Fruit fly (Drosophila melanogaster) whole organism, wandering third instar larva: ENCODE measurements around the gene CG32073.

Experiments
- Abd-B ChIP-seq: fragments of >200 bp; optimal IDR thresholded peaks from 2 replicates; lab custom pipeline; 2017; ENCODE audit warnings: missing biosample characterization, missing genetic modification characterization
- CG32264 ChIP-seq: fragments of 200-800 bp; sonication (Bioruptor generic); optimal IDR thresholded peaks from 2 replicates; lab custom pipeline; 2016; ENCODE audit warnings: missing biosample characterization, missing genetic modification characterization
- CG9705 ChIP-seq: fragments of 200-800 bp; sonication (Bioruptor generic); optimal IDR thresholded peaks from 2 replicates; lab custom pipeline; 2018; ENCODE audit warnings: missing biosample characterization, mild to moderate bottlenecking, missing genetic modification characterization
- CrebA ChIP-seq: fragments of 200-800 bp; sonication (Bioruptor generic); optimal IDR thresholded peaks from 2 replicates; lab custom pipeline; 2016; ENCODE audit warnings: missing biosample characterization, mild to moderate bottlenecking, missing genetic modification characterization, borderline replicate concordance
- Dfd ChIP-seq: fragments of >200 bp; optimal IDR thresholded peaks from 2 replicates; lab custom pipeline; 2017; ENCODE audit warnings: missing biosample characterization, missing genetic modification characterization
- Dif ChIP-seq: fragments of 200-275, 200-300 bp; sonication (Bioruptor generic); optimal IDR thresholded peaks from 2 replicates; lab custom pipeline; 2018; ENCODE audit warnings: missing biosample characterization, missing genetic modification characterization; ENCODE audit not compliant: partially characterized antibody
- GATAd ChIP-seq: sonication (Bioruptor generic); optimal IDR thresholded peaks from 2 replicates; lab custom pipeline; 2016; ENCODE audit warnings: missing biosample characterization, missing genetic modification characterization
- HLH106 ChIP-seq: fragments of 200-800 bp; optimal IDR thresholded peaks from 3 replicates; lab custom pipeline; 2019; ENCODE audit warnings: missing biosample characterization, mild to moderate bottlenecking, missing genetic modification characterization, moderate library complexity
- Hnf4 ChIP-seq: fragments of 200-800 bp; sonication (Bioruptor generic); optimal IDR thresholded peaks from 2 replicates; lab custom pipeline; 2016; ENCODE audit warnings: missing biosample characterization, mild to moderate bottlenecking, missing genetic modification characterization
- Hr78 ChIP-seq: fragments of >200 bp; optimal IDR thresholded peaks from 2 replicates; lab custom pipeline; 2017; ENCODE audit warnings: missing biosample characterization, missing genetic modification characterization
- Hr83 ChIP-seq: fragments of 200-300 bp; sonication (Bioruptor generic); optimal IDR thresholded peaks from 2 replicates; lab custom pipeline; 2016; ENCODE audit warnings: missing biosample characterization, mild to moderate bottlenecking, missing genetic modification characterization, moderate library complexity; ENCODE audit not compliant: poor library complexity, severe bottlenecking
- Jra ChIP-seq: sonication (Bioruptor generic); optimal IDR thresholded peaks from 2 replicates; lab custom pipeline; 2016; ENCODE audit warnings: missing biosample characterization, missing genetic modification characterization
- Mio ChIP-seq: sonication (Bioruptor generic); optimal IDR thresholded peaks from 2 replicates; lab custom pipeline; 2016; ENCODE audit warnings: missing biosample characterization, missing genetic modification characterization
- Myc ChIP-seq: fragments of >200 bp; optimal IDR thresholded peaks from 2 replicates; lab custom pipeline; 2017
- N ChIP-seq: fragments of >200 bp; optimal IDR thresholded peaks from 2 replicates; lab custom pipeline; 2018; ENCODE audit warnings: missing biosample characterization, missing external identifiers, missing genetic modification characterization
- OdsH ChIP-seq: fragments of 200-800 bp; sonication (Bioruptor generic); optimal IDR thresholded peaks from 2 replicates; lab custom pipeline; 2016; ENCODE audit warnings: missing biosample characterization, mild to moderate bottlenecking, missing genetic modification characterization
- Rel ChIP-seq, 2 experiments: fragments of 200-800 bp; sonication (Bioruptor generic) in 1 of 2; optimal IDR thresholded peaks; 2 replicates in 1 of 2; 3 replicates in 1 of 2; lab custom pipeline; 2016 to 2019; ENCODE audit warnings: mild to moderate bottlenecking in 2 of 2, missing biosample characterization in 2 of 2, missing genetic modification characterization in 2 of 2, moderate library complexity in 1 of 2
- Sp1 ChIP-seq: fragments of 200-800 bp; sonication (Bioruptor generic); optimal IDR thresholded peaks from 3 replicates; lab custom pipeline; 2019; ENCODE audit warnings: missing biosample characterization, mild to moderate bottlenecking, missing genetic modification characterization, moderate library complexity
- Vsx2 ChIP-seq: fragments of 200-300, 225-300 bp; sonication (Bioruptor generic); optimal IDR thresholded peaks from 2 replicates; lab custom pipeline; 2018; ENCODE audit warnings: missing biosample characterization, missing genetic modification characterization; ENCODE audit not compliant: partially characterized antibody
- br ChIP-seq: fragments of 200-800 bp; sonication (Bioruptor generic); optimal IDR thresholded peaks from 2 replicates; lab custom pipeline; 2016; ENCODE audit warnings: missing biosample characterization, missing genetic modification characterization
- brk ChIP-seq: fragments of 200-800 bp; sonication (Bioruptor generic); optimal IDR thresholded peaks from 2 replicates; lab custom pipeline; 2016; ENCODE audit warnings: missing biosample characterization, mild to moderate bottlenecking, missing genetic modification characterization
- dl ChIP-seq, 2 experiments: fragments of 175-275, 200-275 bp in 1 of 2; fragments of 200-275 bp in 1 of 2; sonication (Bioruptor generic); optimal IDR thresholded peaks; lab custom pipeline; 2018; ENCODE audit warnings: mild to moderate bottlenecking in 2 of 2, missing biosample characterization in 2 of 2, missing genetic modification characterization in 2 of 2, moderate library complexity in 2 of 2; ENCODE audit not compliant: partially characterized antibody in 2 of 2, insufficient read depth in 1 of 2
- dmrt93B ChIP-seq: fragments of 200-800 bp; sonication (Bioruptor generic); optimal IDR thresholded peaks from 2 replicates; lab custom pipeline; 2018; ENCODE audit warnings: missing biosample characterization, mild to moderate bottlenecking, missing genetic modification characterization
- dsf ChIP-seq: sonication (Bioruptor generic); optimal IDR thresholded peaks from 2 replicates; lab custom pipeline; 2016; ENCODE audit warnings: missing biosample characterization, missing genetic modification characterization, borderline replicate concordance
- ey ChIP-seq: fragments of 200-800 bp; sonication (Bioruptor generic); optimal IDR thresholded peaks from 2 replicates; lab custom pipeline; 2016; ENCODE audit warnings: missing biosample characterization, missing genetic modification characterization
- foxo ChIP-seq, 2 experiments: fragments of 200-800 bp; sonication (Bioruptor generic); optimal IDR thresholded peaks; 2 replicates in 1 of 2; 3 replicates in 1 of 2; lab custom pipeline; 2016 to 2017; ENCODE audit warnings: missing biosample characterization in 2 of 2, missing genetic modification characterization in 2 of 2
- fru ChIP-seq: fragments of 200-800 bp; sonication (Bioruptor generic); optimal IDR thresholded peaks from 3 replicates; lab custom pipeline; 2016; ENCODE audit warnings: missing biosample characterization, mild to moderate bottlenecking, missing genetic modification characterization
- h ChIP-seq: fragments of 200-800 bp; sonication (Bioruptor generic); optimal IDR thresholded peaks from 3 replicates; lab custom pipeline; 2016; ENCODE audit warnings: missing biosample characterization, mild to moderate bottlenecking, missing genetic modification characterization
- jim ChIP-seq: fragments of 175-275, 200-325 bp; sonication (Bioruptor generic); optimal IDR thresholded peaks from 2 replicates; lab custom pipeline; 2016; ENCODE audit warnings: missing biosample characterization, mild to moderate bottlenecking, missing genetic modification characterization
- lola ChIP-seq: fragments of >200 bp; optimal IDR thresholded peaks from 2 replicates; lab custom pipeline; 2017; ENCODE audit warnings: missing biosample characterization, missing genetic modification characterization
- pan ChIP-seq: fragments of >200 bp; optimal IDR thresholded peaks from 2 replicates; lab custom pipeline; 2017
- psq ChIP-seq: fragments of 200-800 bp; sonication (Bioruptor generic); optimal IDR thresholded peaks from 3 replicates; lab custom pipeline; 2017; ENCODE audit warnings: missing biosample characterization, mild to moderate bottlenecking, missing genetic modification characterization, moderate library complexity
- rgr ChIP-seq: fragments of 200-800 bp; sonication (Bioruptor generic); optimal IDR thresholded peaks from 3 replicates; lab custom pipeline; 2016; ENCODE audit warnings: missing biosample characterization, mild to moderate bottlenecking, missing genetic modification characterization
- sage ChIP-seq: fragments of 200-800 bp; sonication (Bioruptor generic); optimal IDR thresholded peaks from 2 replicates; lab custom pipeline; 2016; ENCODE audit warnings: missing biosample characterization, mild to moderate bottlenecking, missing genetic modification characterization
- sv ChIP-seq: fragments of 200-800 bp; sonication (Bioruptor generic); optimal IDR thresholded peaks from 3 replicates; lab custom pipeline; 2016; ENCODE audit warnings: missing biosample characterization, missing genetic modification characterization
- tai ChIP-seq: sonication (Bioruptor generic); optimal IDR thresholded peaks from 2 replicates; lab custom pipeline; 2016; ENCODE audit warnings: missing biosample characterization, missing genetic modification characterization
- usp ChIP-seq: fragments of >200 bp; optimal IDR thresholded peaks from 2 replicates; lab custom pipeline; 2017; ENCODE audit warnings: missing biosample characterization, missing genetic modification characterization
- woc ChIP-seq: sonication (Bioruptor generic); optimal IDR thresholded peaks from 2 replicates; lab custom pipeline; 2016; ENCODE audit warnings: missing biosample characterization, mild to moderate bottlenecking, missing genetic modification characterization

CG32073 gene

DNA sequence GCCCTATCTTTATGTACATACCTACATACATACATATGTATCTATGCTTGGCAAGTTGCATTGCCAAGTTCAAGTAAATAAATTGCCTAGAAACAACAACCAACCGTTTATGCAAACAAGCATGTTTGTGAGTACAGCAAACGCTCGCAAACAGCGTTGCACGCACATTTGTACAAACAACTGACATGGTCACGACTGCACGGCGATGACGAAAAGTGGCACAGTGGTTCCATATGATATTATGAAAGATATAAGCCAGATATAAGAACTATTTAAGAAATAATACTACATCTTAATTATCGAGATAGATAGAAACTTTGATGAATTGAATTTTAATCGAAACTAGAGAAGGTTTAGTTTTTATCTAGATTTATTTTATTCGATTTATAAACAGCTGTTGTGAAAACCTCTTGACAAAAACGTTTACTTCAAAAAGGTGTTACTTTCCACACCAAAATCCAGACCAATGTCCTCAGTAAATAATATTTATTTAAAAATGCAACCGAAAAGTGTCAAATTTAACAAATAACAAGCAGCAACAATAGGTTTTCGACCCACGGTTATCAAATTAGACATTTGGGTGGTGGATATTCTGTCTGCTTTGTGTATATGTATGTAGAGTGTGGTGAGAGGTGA lies 17.5 kb downstream of the CG32073 start:
- no peak for TF ChIP-seq usp (GFP tag; lab: Kevin White, UChicago)
- TF ChIP-seq Dif (GFP tag; lab: Kevin White, UChicago): no peak
- no peak for TF ChIP-seq Abd-B (GFP tag; lab: Kevin White, UChicago)
- TF ChIP-seq dmrt93B (GFP tag; lab: Kevin White, UChicago): peak; percentile 6
- TF ChIP-seq Dfd (GFP tag; lab: Kevin White, UChicago): no peak
- peak; percentile 54 for TF ChIP-seq HLH106 (tag; lab: Kevin White, UChicago)
- TF ChIP-seq OdsH (GFP tag; lab: Kevin White, UChicago): peak; percentile 80
- peak; percentile 96 for TF ChIP-seq Hr83 (GFP tag; lab: Kevin White, UChicago)
- peak; percentile 40 for TF ChIP-seq brk (GFP tag; lab: Kevin White, UChicago)
- TF ChIP-seq CG32264 (GFP tag; lab: Kevin White, UChicago): peak; percentile 13
- no peak for TF ChIP-seq Myc (lab: Kevin White, UChicago)
- TF ChIP-seq sage (GFP tag; lab: Kevin White, UChicago): peak; percentile 42
- peak; percentile 70 for TF ChIP-seq br (GFP tag; lab: Kevin White, UChicago)
- peak; percentile 90 for TF ChIP-seq sv (GFP tag; lab: Kevin White, UChicago)
- peak; percentile 76 for TF ChIP-seq Sp1 (GFP tag; lab: Kevin White, UChicago)
- no peak for TF ChIP-seq CrebA (GFP tag; lab: Kevin White, UChicago)
- peak; percentile 8 for TF ChIP-seq Jra
- no peak for TF ChIP-seq dsf (GFP tag; lab: Kevin White, UChicago)
- peak; percentile 74 for TF ChIP-seq ey (GFP tag; lab: Kevin White, UChicago)
- TF ChIP-seq psq (GFP tag; lab: Kevin White, UChicago): peak; percentile 79
- TF ChIP-seq Hnf4 (GFP tag; lab: Kevin White, UChicago): peak; percentile 47
- TF ChIP-seq Vsx2 (GFP tag; lab: Kevin White, UChicago): no peak
- peak; percentile 25 for TF ChIP-seq GATAd (GFP tag; lab: Kevin White, UChicago)
- TF ChIP-seq woc: peak; percentile 68
- peak; percentile 74 for TF ChIP-seq rgr (GFP tag; lab: Kevin White, UChicago)
- TF ChIP-seq lola (GFP tag; lab: Kevin White, UChicago): no peak
- TF ChIP-seq fru: peak; percentile 72
- TF ChIP-seq h (GFP tag; lab: Kevin White, UChicago): peak; percentile 81
- TF ChIP-seq Rel (GFP tag; optimal IDR thresholded peaks at IDR 0.05; lab: Kevin White, UChicago): no peak
- TF ChIP-seq Rel (tag; optimal IDR thresholded peaks at IDR 0.05; lab: Kevin White, UChicago): no peak
- peak; percentile 78 for TF ChIP-seq tai
- TF ChIP-seq pan (lab: Kevin White, UChicago): no peak
- no peak for TF ChIP-seq CG9705 (GFP tag; lab: Kevin White, UChicago)
- peak; percentile 55 for TF ChIP-seq jim (GFP tag; lab: Kevin White, UChicago)
- TF ChIP-seq dl (GFP tag; optimal IDR thresholded peaks at IDR 0.05; lab: Kevin White, UChicago; ENCODE audit: insufficient read depth in 1 of 2, partially characterized antibody in 2 of 2): no peak
- no peak for TF ChIP-seq Mio (GFP tag; lab: Kevin White, UChicago)
- TF ChIP-seq Hr78: no peak
- TF ChIP-seq foxo (GFP tag; optimal IDR thresholded peaks at IDR 0.05; lab: Kevin White, UChicago): peak in 1 of 2 experiments; percentile 84
- no peak for TF ChIP-seq N (GFP tag; lab: Kevin White, UChicago)

DNA sequence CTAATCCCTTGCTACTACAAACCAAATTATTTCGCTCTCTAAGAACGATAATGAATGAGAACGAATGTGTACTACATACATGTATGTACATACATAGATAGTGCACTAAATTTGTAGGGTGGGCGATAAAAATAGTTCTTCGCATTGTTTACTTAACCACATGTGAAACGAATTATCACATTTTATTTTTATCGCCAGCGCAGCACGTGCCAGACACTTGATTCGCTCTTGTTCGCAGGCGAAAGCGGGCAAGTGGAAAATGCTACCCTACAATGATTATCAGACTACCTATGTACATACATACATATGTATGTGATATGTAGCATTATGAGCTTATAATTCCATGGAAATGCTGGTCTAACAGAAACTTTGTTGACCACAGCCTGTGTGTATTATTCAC lies 21.6 kb downstream of the CG32073 start:
- TF ChIP-seq brk (GFP tag; lab: Kevin White, UChicago): no peak
- no peak for TF ChIP-seq dmrt93B (GFP tag; lab: Kevin White, UChicago)
- no peak for TF ChIP-seq Myc (lab: Kevin White, UChicago)
- TF ChIP-seq Hr78: no peak
- TF ChIP-seq Rel (GFP tag; optimal IDR thresholded peaks at IDR 0.05; lab: Kevin White, UChicago): no peak
- TF ChIP-seq Rel (tag; optimal IDR thresholded peaks at IDR 0.05; lab: Kevin White, UChicago): no peak
- TF ChIP-seq Hr83 (GFP tag; lab: Kevin White, UChicago): no peak
- TF ChIP-seq sage (GFP tag; lab: Kevin White, UChicago): no peak
- TF ChIP-seq sv (GFP tag; lab: Kevin White, UChicago): no peak
- no peak for TF ChIP-seq br (GFP tag; lab: Kevin White, UChicago)
- TF ChIP-seq GATAd (GFP tag; lab: Kevin White, UChicago): no peak
- no peak for TF ChIP-seq N (GFP tag; lab: Kevin White, UChicago)
- no peak for TF ChIP-seq woc
- TF ChIP-seq CrebA (GFP tag; lab: Kevin White, UChicago): no peak
- TF ChIP-seq pan (lab: Kevin White, UChicago): no peak
- TF ChIP-seq CG32264 (GFP tag; lab: Kevin White, UChicago): no peak
- TF ChIP-seq foxo (GFP tag; optimal IDR thresholded peaks at IDR 0.05; lab: Kevin White, UChicago): no peak
- TF ChIP-seq dsf (GFP tag; lab: Kevin White, UChicago): no peak
- no peak for TF ChIP-seq HLH106 (tag; lab: Kevin White, UChicago)
